Worm (Caenorhabditis elegans): Measurements from ENCODE around the gene C05C8.1.

DNA sequence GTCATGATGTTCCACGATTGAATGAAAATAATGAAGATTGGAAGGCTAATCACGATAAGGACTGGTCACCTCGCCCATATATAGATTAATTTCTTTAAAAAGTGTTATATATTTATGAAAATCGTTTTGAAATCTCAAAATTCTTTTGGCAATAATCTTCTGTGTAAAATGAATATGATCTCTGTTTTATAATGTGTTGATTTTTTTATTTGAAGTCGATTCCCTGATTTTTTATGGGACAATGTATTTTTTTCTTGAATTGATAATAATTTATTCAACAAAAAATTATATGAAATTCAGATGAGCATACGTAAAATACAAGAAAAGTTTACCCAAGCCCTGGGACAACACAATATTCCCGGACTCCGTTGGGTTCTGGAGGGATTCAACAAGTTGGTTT, at the start of gene C05C8.1:
- TF ChIP-seq hmg-11 (tag; optimal IDR thresholded peaks at IDR 0.05), result no peak
- no peak for TF ChIP-seq nhr-76 (tag; optimal IDR thresholded peaks at IDR 0.05)
- no peak for TF ChIP-seq aly-2 (tag; optimal IDR thresholded peaks at IDR 0.05)
- TF ChIP-seq fkh-10 (GFP tag; optimal IDR thresholded peaks at IDR 0.05), result no peak
- TF ChIP-seq snpc-4 (tag; optimal IDR thresholded peaks at IDR 0.05), result no peak
- TF ChIP-seq ceh-9 (tag; optimal IDR thresholded peaks at IDR 0.05), result no peak
- TF ChIP-seq ztf-11 (tag; optimal IDR thresholded peaks at IDR 0.05), result no peak
- no peak for TF ChIP-seq elt-1 (tag; optimal IDR thresholded peaks at IDR 0.05)
- TF ChIP-seq lin-39 (tag; optimal IDR thresholded peaks at IDR 0.05), result no peak
- no peak for TF ChIP-seq fos-1 (tag; optimal IDR thresholded peaks at IDR 0.05)
- no peak for TF ChIP-seq jun-1 (tag; optimal IDR thresholded peaks at IDR 0.05)
- TF ChIP-seq zag-1 (tag; optimal IDR thresholded peaks at IDR 0.05), result no peak
- TF ChIP-seq nhr-12 (tag; optimal IDR thresholded peaks at IDR 0.05), result no peak
